Worm (Caenorhabditis elegans) whole organism, midembryonic: Measurements from ENCODE around the gene C07E3.3.

Source experiments
- T22C8.4 ChIP-seq: fragments of 200-800 bp; sonication (Bioruptor generic); IDR thresholded peaks from 2 replicates; pipeline ENCODE4 v1.3.6; 2022; ENCODE audit warnings: missing genetic modification characterization, missing compliant biosample characterization
- cog-1 ChIP-seq: sonication (generic microtip); optimal IDR thresholded peaks from 2 replicates; lab custom pipeline; 2016; ENCODE audit warnings: missing genetic modification characterization, missing compliant biosample characterization
- flt-1 ChIP-seq: fragments of 200-800 bp; sonication (Bioruptor generic); IDR thresholded peaks from 2 replicates; pipeline ENCODE4 v1.3.6; 2022; ENCODE audit warnings: missing genetic modification characterization, missing compliant biosample characterization
- klf-2 ChIP-seq: fragments of 200-800 bp; sonication (Bioruptor generic); conservative IDR thresholded peaks from 2 replicates; pipeline ENCODE4 v1.3.6; 2022; ENCODE audit warnings: missing genetic modification reagents, missing genetic modification characterization, missing compliant biosample characterization
- med-1 ChIP-seq: sonication (generic microtip); optimal IDR thresholded peaks from 2 replicates; lab custom pipeline; 2017; ENCODE audit warnings: missing genetic modification characterization, mild to moderate bottlenecking, missing compliant biosample characterization, antibody characterized with exemption, missing genetic modification reagents; ENCODE audit not compliant: insufficient read depth
- tab-1 ChIP-seq: fragments of 200-800 bp; sonication (Bioruptor generic); IDR thresholded peaks from 2 replicates; pipeline ENCODE4 v1.3.6; 2022; ENCODE audit warnings: missing genetic modification characterization, missing compliant biosample characterization
- ztf-23 ChIP-seq: fragments of 200-800 bp; sonication (Bioruptor generic); IDR thresholded peaks from 2 replicates; pipeline ENCODE4 v1.3.6; 2022; ENCODE audit warnings: missing genetic modification reagents, missing genetic modification characterization, missing compliant biosample characterization

DNA sequence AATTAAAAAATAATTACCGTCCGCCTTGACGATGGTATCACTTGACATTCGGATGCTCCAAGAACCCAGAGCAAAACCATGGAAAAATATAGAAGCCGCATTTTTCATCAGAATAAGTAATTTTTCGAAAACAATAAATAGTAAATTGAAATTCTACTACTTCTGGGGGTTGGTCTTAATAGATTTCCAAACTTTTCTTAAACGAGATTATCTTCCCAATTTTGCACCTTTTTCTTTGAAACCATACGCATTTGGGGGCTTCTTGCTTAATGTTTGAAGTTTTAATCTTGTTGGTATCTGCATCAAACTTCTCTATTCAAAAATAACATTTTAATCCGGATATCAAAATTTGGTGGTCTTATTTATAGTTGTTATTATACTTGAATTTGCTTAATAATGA, 41.2 kb downstream of the C07E3.3 start, which contains the start of gene gcy-5:
- TF ChIP-seq ztf-23 (no peak), T22C8.4 (GFP tag; lab: Robert Waterston, UW) (no peak), flt-1 (GFP tag; lab: Robert Waterston, UW) (no peak), cog-1 (no peak), tab-1 (no peak), klf-2 (GFP tag; lab: Robert Waterston, UW) (no peak), med-1 (GFP tag; lab: Kevin White, UChicago) (no peak)
